Fruit fly (Drosophila melanogaster): Measurements from ENCODE around the gene mmd.

mmd gene

dm6 chrX:15969577-15969976 is 3.4 kb downstream of the mmd start:
- no peak for TF ChIP-seq CG12768 (GFP tag; optimal IDR thresholded peaks at IDR 0.05)
- no peak for TF ChIP-seq tj (GFP tag; optimal IDR thresholded peaks at IDR 0.05)
- no peak for TF ChIP-seq Clk (GFP tag; optimal IDR thresholded peaks at IDR 0.05)

- TF ChIP-seq bab1 (GFP tag; optimal IDR thresholded peaks at IDR 0.05) (no peak), Clk (GFP tag; optimal IDR thresholded peaks at IDR 0.05) (no peak), CG33017 (tag; optimal IDR thresholded peaks at IDR 0.05) (no peak), Mnt (GFP tag; optimal IDR thresholded peaks at IDR 0.05) (no peak), kay (GFP tag; ENCODE audit: borderline replicate concordance) (no peak), toe (GFP tag; optimal IDR thresholded peaks at IDR 0.05) (no peak), Hr96 (GFP tag; optimal IDR thresholded peaks at IDR 0.05) (no peak), CG7101 (tag; optimal IDR thresholded peaks at IDR 0.05) (no peak), CG12768 (GFP tag; optimal IDR thresholded peaks at IDR 0.05) (no peak), CG11617 (GFP tag; optimal IDR thresholded peaks at IDR 0.05) (no peak), tj (GFP tag; optimal IDR thresholded peaks at IDR 0.05) (no peak), Crg-1 (GFP tag; optimal IDR thresholded peaks at IDR 0.05) (no peak), CG1620 (GFP tag; optimal IDR thresholded peaks at IDR 0.05) (no peak), CG7045 (GFP tag; optimal IDR thresholded peaks at IDR 0.05) (no peak), cic (GFP tag; optimal IDR thresholded peaks at IDR 0.05) (no peak), CG14711 (tag; optimal IDR thresholded peaks at IDR 0.05) (no peak), ovo (GFP tag; optimal IDR thresholded peaks at IDR 0.05) (no peak), cnc (optimal IDR thresholded peaks at IDR 0.05) (no peak)
Measured at dm6 chrX:15950056-15950455, 22.9 kb downstream of the mmd start.

dm6 chrX:15944735-15945323 is 28.1 kb downstream of the mmd start, which contains the start of gene Rrp47:
Rrp47 (plus strand) TSS chrX:15944897.
- no peak for TF ChIP-seq pad (GFP tag; optimal IDR thresholded peaks at IDR 0.05)
- TF ChIP-seq Hr96 (GFP tag; optimal IDR thresholded peaks at IDR 0.05): no peak
- TF ChIP-seq CG14711 (tag; optimal IDR thresholded peaks at IDR 0.05): no peak
- peak; percentile 25 for TF ChIP-seq bab1 (GFP tag; optimal IDR thresholded peaks at IDR 0.05)
- TF ChIP-seq Mnt (GFP tag; optimal IDR thresholded peaks at IDR 0.05): peak; percentile 16
- TF ChIP-seq kay (GFP tag; ENCODE audit: borderline replicate concordance): peak; percentile 26

dm6 chrX:15941527-15941926 is 31.4 kb downstream of the mmd start:
- TF ChIP-seq kay (GFP tag; ENCODE audit: borderline replicate concordance): no peak
- TF ChIP-seq CG33017 (tag; optimal IDR thresholded peaks at IDR 0.05): no peak
- no peak for TF ChIP-seq CG11617 (GFP tag; optimal IDR thresholded peaks at IDR 0.05)
- TF ChIP-seq tj (GFP tag; optimal IDR thresholded peaks at IDR 0.05): no peak
- no peak for TF ChIP-seq CG12768 (GFP tag; optimal IDR thresholded peaks at IDR 0.05)
- TF ChIP-seq bab1 (GFP tag; optimal IDR thresholded peaks at IDR 0.05): no peak
- TF ChIP-seq CG14711 (tag; optimal IDR thresholded peaks at IDR 0.05): no peak
- TF ChIP-seq CG7045 (GFP tag; optimal IDR thresholded peaks at IDR 0.05): no peak
- no peak for TF ChIP-seq CG5204 (GFP tag; optimal IDR thresholded peaks at IDR 0.05)

dm6 chrX:15940956-15941246 is 32.1 kb downstream of the mmd start, which contains the start of gene CG8924:
CG8924 (plus strand) TSS chrX:15941077.
- TF ChIP-seq CG7101 (tag; optimal IDR thresholded peaks at IDR 0.05) (no peak), pad (GFP tag; optimal IDR thresholded peaks at IDR 0.05) (no peak), kay (GFP tag; ENCODE audit: borderline replicate concordance) (no peak), bab1 (GFP tag; optimal IDR thresholded peaks at IDR 0.05) (no peak), toe (GFP tag; optimal IDR thresholded peaks at IDR 0.05) (no peak), Mnt (GFP tag; optimal IDR thresholded peaks at IDR 0.05) (no peak), tj (GFP tag; optimal IDR thresholded peaks at IDR 0.05) (no peak), CG12768 (GFP tag; optimal IDR thresholded peaks at IDR 0.05) (no peak), CG14711 (tag; optimal IDR thresholded peaks at IDR 0.05) (no peak), CG5204 (GFP tag; optimal IDR thresholded peaks at IDR 0.05) (no peak), CG33017 (tag; optimal IDR thresholded peaks at IDR 0.05) (no peak), ovo (GFP tag; optimal IDR thresholded peaks at IDR 0.05) (no peak), CG7045 (GFP tag; optimal IDR thresholded peaks at IDR 0.05) (no peak), Hr96 (GFP tag; optimal IDR thresholded peaks at IDR 0.05) (no peak), CG1620 (GFP tag; optimal IDR thresholded peaks at IDR 0.05) (no peak), CG11617 (GFP tag; optimal IDR thresholded peaks at IDR 0.05) (no peak)

dm6 chrX:15940105-15940955 is 32.6 kb downstream of the mmd start, which contains the start of gene Stim:
Stim (minus strand) TSS chrX:15940451.
- no peak for TF ChIP-seq toe (GFP tag; optimal IDR thresholded peaks at IDR 0.05)
- no peak for TF ChIP-seq CG11617 (GFP tag; optimal IDR thresholded peaks at IDR 0.05)
- peak; percentile 56 for TF ChIP-seq bab1 (GFP tag; optimal IDR thresholded peaks at IDR 0.05)
- TF ChIP-seq CG33017 (tag; optimal IDR thresholded peaks at IDR 0.05): no peak
- no peak for TF ChIP-seq cnc (optimal IDR thresholded peaks at IDR 0.05)
- peak; percentile 88 for TF ChIP-seq kay (GFP tag; ENCODE audit: borderline replicate concordance)
- TF ChIP-seq Crg-1 (GFP tag; optimal IDR thresholded peaks at IDR 0.05): no peak
- TF ChIP-seq CG7101 (tag; optimal IDR thresholded peaks at IDR 0.05): no peak
- no peak for TF ChIP-seq cic (GFP tag; optimal IDR thresholded peaks at IDR 0.05)
- TF ChIP-seq CG1620 (GFP tag; optimal IDR thresholded peaks at IDR 0.05): no peak
- TF ChIP-seq CG14711 (tag; optimal IDR thresholded peaks at IDR 0.05): no peak

- TF ChIP-seq CG14711 (tag; optimal IDR thresholded peaks at IDR 0.05) (no peak), CG33017 (tag; optimal IDR thresholded peaks at IDR 0.05) (no peak), tj (GFP tag; optimal IDR thresholded peaks at IDR 0.05) (no peak), pad (GFP tag; optimal IDR thresholded peaks at IDR 0.05) (no peak), CG7101 (tag; optimal IDR thresholded peaks at IDR 0.05) (peak; percentile 7)
Measured at dm6 chrX:15934226-15934547, 38.8 kb downstream of the mmd start.

Measured in whole organism, adult.